Worm (Caenorhabditis elegans): ENCODE measurements around the gene Y39A1A.16.

Y39A1A.16 gene

ce11 chrIII:10706481-10706880 lies 27.4 kb downstream of the Y39A1A.16 start:
- TF ChIP-seq peb-1 (tag; optimal IDR thresholded peaks at IDR 0.05) (no peak), snpc-4 (tag; optimal IDR thresholded peaks at IDR 0.05) (no peak), lin-39 (tag; optimal IDR thresholded peaks at IDR 0.05) (no peak), blmp-1 (tag; optimal IDR thresholded peaks at IDR 0.05; ENCODE audit: insufficient read depth) (no peak), nhr-77 (tag; optimal IDR thresholded peaks at IDR 0.05) (no peak), nhr-12 (tag; optimal IDR thresholded peaks at IDR 0.05) (no peak), mdl-1 (tag; optimal IDR thresholded peaks at IDR 0.05) (no peak), ceh-16 (tag; optimal IDR thresholded peaks at IDR 0.05) (no peak), Y55F3AM.14 (GFP tag; optimal IDR thresholded peaks at IDR 0.05) (no peak), ama-1 (optimal IDR thresholded peaks at IDR 0.05) (no peak), lin-13 (GFP tag; optimal IDR thresholded peaks at IDR 0.05) (no peak), zag-1 (tag; optimal IDR thresholded peaks at IDR 0.05) (no peak), sma-9 (GFP tag; optimal IDR thresholded peaks at IDR 0.05) (no peak), sma-9 (tag; optimal IDR thresholded peaks at IDR 0.05) (no peak), fos-1 (tag; optimal IDR thresholded peaks at IDR 0.05) (no peak), mbf-1 (tag; optimal IDR thresholded peaks at IDR 0.05) (no peak)

ce11 chrIII:10706972-10707438 lies 27.9 kb downstream of the Y39A1A.16 start, which contains the start of the genes Y39A1A.21 and Y39A1A.22:
Gene Y39A1A.21 (minus strand): TSS chrIII:10707022.
Gene Y39A1A.22 (minus strand): TSS chrIII:10707028.
- no peak for TF ChIP-seq peb-1 (tag; optimal IDR thresholded peaks at IDR 0.05)
- peak; percentile 95 for TF ChIP-seq C34F6.9 (tag; optimal IDR thresholded peaks at IDR 0.05)
- TF ChIP-seq dmd-4 (tag; optimal IDR thresholded peaks at IDR 0.05), result peak; percentile 10
- TF ChIP-seq unc-55 (GFP tag; optimal IDR thresholded peaks at IDR 0.05), result peak; percentile 88
- peak; percentile 41 for TF ChIP-seq ceh-82 (tag; optimal IDR thresholded peaks at IDR 0.05)
- TF ChIP-seq nhr-25 (tag; optimal IDR thresholded peaks at IDR 0.05), result peak; percentile 67
- TF ChIP-seq crh-2 (tag; optimal IDR thresholded peaks at IDR 0.05), result peak; percentile 80
- peak; percentile 62 for TF ChIP-seq nhr-129 (tag; optimal IDR thresholded peaks at IDR 0.05)
- TF ChIP-seq egl-27 (tag; optimal IDR thresholded peaks at IDR 0.05), result peak; percentile 29
- TF ChIP-seq nhr-21 (tag; optimal IDR thresholded peaks at IDR 0.05), result peak; percentile 62
- TF ChIP-seq lin-11 (tag; optimal IDR thresholded peaks at IDR 0.05), result peak; percentile 41
- peak; percentile 74 for TF ChIP-seq fos-1 (tag; optimal IDR thresholded peaks at IDR 0.05)
- peak in 1 of 2 experiments; percentile 12 for TF ChIP-seq mdl-1 (tag; optimal IDR thresholded peaks at IDR 0.05)
- TF ChIP-seq snpc-4 (tag; optimal IDR thresholded peaks at IDR 0.05), result no peak
- TF ChIP-seq lin-13 (GFP tag; optimal IDR thresholded peaks at IDR 0.05), result peak; percentile 78
- TF ChIP-seq sma-3 (GFP tag; optimal IDR thresholded peaks at IDR 0.05), result peak; percentile 71
- peak; percentile 84 to 90 for TF ChIP-seq lsy-2 (tag; optimal IDR thresholded peaks at IDR 0.05)
- no peak for TF ChIP-seq nhr-23 (tag; optimal IDR thresholded peaks at IDR 0.05)
- TF ChIP-seq ZK546.5 (tag; optimal IDR thresholded peaks at IDR 0.05), result no peak
- peak; percentile 46 for TF ChIP-seq R02D3.7 (tag; optimal IDR thresholded peaks at IDR 0.05)
- TF ChIP-seq mab-5 (tag; optimal IDR thresholded peaks at IDR 0.05), result peak; percentile 59
- TF ChIP-seq gmeb-1 (tag; optimal IDR thresholded peaks at IDR 0.05), result peak; percentile 85
- TF ChIP-seq F13H6.1 (tag; optimal IDR thresholded peaks at IDR 0.05), result peak; percentile 78
- peak; percentile 34 for TF ChIP-seq zag-1 (tag; optimal IDR thresholded peaks at IDR 0.05)
- TF ChIP-seq aly-2 (tag; optimal IDR thresholded peaks at IDR 0.05), result no peak
- peak; percentile 41 for TF ChIP-seq nhr-6 (tag; optimal IDR thresholded peaks at IDR 0.05)

ce11 chrIII:10707461-10707860 lies 28.4 kb downstream of the Y39A1A.16 start, which contains the start of gene mrpl-12:
Gene mrpl-12 (plus strand): TSS chrIII:10707761.
- TF ChIP-seq ztf-11 (tag; optimal IDR thresholded peaks at IDR 0.05) (no peak), elt-3 (tag; optimal IDR thresholded peaks at IDR 0.05) (no peak), unc-39 (tag; optimal IDR thresholded peaks at IDR 0.05) (no peak), fos-1 (tag; optimal IDR thresholded peaks at IDR 0.05) (no peak)

ce11 chrIII:10708484-10708883 lies 29.4 kb downstream of the Y39A1A.16 start:
- TF ChIP-seq R02D3.7 (tag; optimal IDR thresholded peaks at IDR 0.05) (no peak), alr-1 (tag; optimal IDR thresholded peaks at IDR 0.05) (no peak), ztf-4 (tag; optimal IDR thresholded peaks at IDR 0.05) (no peak), ztf-1 (GFP tag; conservative IDR thresholded peaks at IDR 0.05) (no peak), unc-62 (GFP tag; optimal IDR thresholded peaks at IDR 0.05) (no peak), crh-2 (tag; optimal IDR thresholded peaks at IDR 0.05) (no peak), unc-39 (tag; optimal IDR thresholded peaks at IDR 0.05) (no peak), unc-55 (GFP tag; optimal IDR thresholded peaks at IDR 0.05) (no peak), zag-1 (tag; optimal IDR thresholded peaks at IDR 0.05) (no peak), ceh-16 (tag; optimal IDR thresholded peaks at IDR 0.05) (no peak), sem-4 (tag; optimal IDR thresholded peaks at IDR 0.05) (no peak), egl-27 (tag; optimal IDR thresholded peaks at IDR 0.05) (no peak), nhr-6 (tag; optimal IDR thresholded peaks at IDR 0.05) (no peak), nhr-10 (tag; optimal IDR thresholded peaks at IDR 0.05) (no peak)
